Fruit fly (Drosophila melanogaster) S2 (cell line): ENCODE measurements around the gene Dbx.

Source experiments
- CG8478 ChIP-seq: fragments of >200 bp; optimal IDR thresholded peaks from 2 replicates; lab custom pipeline; 2018
- CTCF ChIP-seq, 2 experiments: fragments of >200 bp; optimal IDR thresholded peaks; 2 replicates each; lab custom pipeline; 2018

- TF ChIP-seq CTCF (optimal IDR thresholded peaks at IDR 0.05; lab: Kevin White, UChicago) (no peak), CG8478 (lab: Kevin White, UChicago) (no peak)
These were observed 43.0 kb downstream of the Dbx start, which contains the start of gene mv for dm6 chr3L:1964099-1964498.
